Fruit fly (Drosophila melanogaster): ENCODE data around the gene VhaM9.7-a.

Gene VhaM9.7-a

DNA sequence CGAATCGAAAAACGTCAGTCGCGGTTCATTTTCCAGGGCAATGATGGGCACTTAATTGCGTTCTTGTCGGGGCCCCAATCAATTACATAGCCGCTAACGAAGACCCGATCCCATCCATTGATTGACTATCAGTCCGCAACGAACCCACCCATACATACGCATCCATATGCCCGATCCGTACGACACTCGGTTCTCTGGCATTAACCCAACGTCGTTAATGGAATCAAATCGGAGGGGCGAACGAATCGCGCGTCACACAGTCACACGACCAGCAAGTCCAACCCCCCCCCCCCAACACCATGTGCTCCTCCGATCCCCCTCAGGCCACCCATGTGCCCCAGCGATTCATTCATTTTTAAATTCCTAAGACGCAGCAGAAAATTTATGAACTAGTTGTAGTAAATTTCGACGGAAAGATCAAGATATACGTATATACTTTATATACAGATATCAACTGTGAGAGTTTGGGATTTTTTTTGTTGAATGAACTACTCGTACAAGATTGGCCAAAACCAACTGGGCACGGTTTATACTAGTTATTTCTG, 41.2 kb upstream of the VhaM9.7-a start (continued):
- TF ChIP-seq unpg (GFP tag; optimal IDR thresholded peaks at IDR 0.05) (no peak), Deaf1 (tag; optimal IDR thresholded peaks at IDR 0.05) (peak; percentile 97), Optix (GFP tag; IDR thresholded peaks at IDR 0.05) (no peak), Sox102F (GFP tag; optimal IDR thresholded peaks at IDR 0.05) (no peak), CG8089 (GFP tag; optimal IDR thresholded peaks at IDR 0.05) (no peak), jing (GFP tag; optimal IDR thresholded peaks at IDR 0.05) (no peak), CG2712 (tag; optimal IDR thresholded peaks at IDR 0.05) (no peak), sima (GFP tag; optimal IDR thresholded peaks at IDR 0.05) (no peak), hkb (optimal IDR thresholded peaks at IDR 0.05) (no peak), hkb (GFP tag; IDR thresholded peaks at IDR 0.05) (no peak), HLH54F (GFP tag; optimal IDR thresholded peaks at IDR 0.05) (no peak), btn (GFP tag; optimal IDR thresholded peaks at IDR 0.05) (no peak), row (GFP tag; IDR thresholded peaks at IDR 0.05) (peak; percentile 10; the same call in 1 of the 3 replicates), CG15011 (GFP tag; optimal IDR thresholded peaks at IDR 0.05) (no peak), Pdp1 (GFP tag; optimal IDR thresholded peaks at IDR 0.05) (peak in 1 of 2 experiments; percentile 44), org-1 (GFP tag; optimal IDR thresholded peaks at IDR 0.05) (no peak), sisA (GFP tag; IDR thresholded peaks at IDR 0.05) (no peak), CG13424 (tag; optimal IDR thresholded peaks at IDR 0.05) (no peak), toy (GFP tag; IDR thresholded peaks at IDR 0.05) (no peak), CG6813 (GFP tag; optimal IDR thresholded peaks at IDR 0.05) (peak; percentile 9), CG12299 (tag; optimal IDR thresholded peaks at IDR 0.05) (no peak), CG8765 (GFP tag; IDR thresholded peaks at IDR 0.05) (no peak), CG2678 (tag; optimal IDR thresholded peaks at IDR 0.05) (peak; percentile 31), al (GFP tag; IDR thresholded peaks at IDR 0.05) (no peak), CG11504 (tag; optimal IDR thresholded peaks at IDR 0.05) (no peak), tap (tag; optimal IDR thresholded peaks at IDR 0.05) (no peak), Blimp-1 (GFP tag; optimal IDR thresholded peaks at IDR 0.05) (no peak), caup (GFP tag; optimal IDR thresholded peaks at IDR 0.05; ENCODE audit: severe bottlenecking) (no peak), CG10979 (tag; optimal IDR thresholded peaks at IDR 0.05) (no peak), B-H1 (GFP tag; IDR thresholded peaks at IDR 0.05) (no peak), Doc3 (GFP tag; IDR thresholded peaks at IDR 0.05; ENCODE audit: partially characterized antibody) (no peak), H2.0 (GFP tag; IDR thresholded peaks at IDR 0.05) (no peak), oc (tag; optimal IDR thresholded peaks at IDR 0.05) (peak; percentile 2), dati (GFP tag; IDR thresholded peaks at IDR 0.05) (no peak), CG31365 (tag; optimal IDR thresholded peaks at IDR 0.05) (no peak), CG15514 (GFP tag; optimal IDR thresholded peaks at IDR 0.05) (peak; percentile 52), CG11695 (GFP tag; IDR thresholded peaks at IDR 0.05) (no peak), CG4424 (GFP tag; optimal IDR thresholded peaks at IDR 0.05) (no peak), CG17186 (GFP tag; optimal IDR thresholded peaks at IDR 0.05) (no peak), ato (GFP tag; IDR thresholded peaks at IDR 0.05; ENCODE audit: partially characterized antibody) (no peak), B-H2 (GFP tag; optimal IDR thresholded peaks at IDR 0.05) (peak; percentile 40), CG5180 (GFP tag; optimal IDR thresholded peaks at IDR 0.05) (peak; percentile 14), CG4282 (GFP tag; optimal IDR thresholded peaks at IDR 0.05) (no peak), run (tag; optimal IDR thresholded peaks at IDR 0.05) (no peak), pros (GFP tag; optimal IDR thresholded peaks at IDR 0.05) (peak; percentile 79), kni (GFP tag; optimal IDR thresholded peaks at IDR 0.05) (peak; percentile 13), CG18599 (GFP tag; optimal IDR thresholded peaks at IDR 0.05) (peak; percentile 26), ftz-f1 (GFP tag; optimal IDR thresholded peaks at IDR 0.05) (no peak), CG14965 (GFP tag; optimal IDR thresholded peaks at IDR 0.05; ENCODE audit: borderline replicate concordance) (no peak), CG34376 (GFP tag; optimal IDR thresholded peaks at IDR 0.05) (peak; percentile 78)
